Worm (Caenorhabditis elegans) whole organism, L1 larva: Measurements from ENCODE around the gene dmsr-4.

Experiments used
- C04F5.9 ChIP-seq: sonication (generic microtip); optimal IDR thresholded peaks from 2 replicates; lab custom pipeline; 2016; ENCODE audit warnings: missing genetic modification characterization, missing compliant biosample characterization
- C16A3.4 ChIP-seq: fragments of 150-350 bp; optimal IDR thresholded peaks from 2 replicates; lab custom pipeline; 2014; ENCODE audit warnings: missing biosample characterization, missing genetic modification characterization
- F16B12.6 ChIP-seq: fragments of 150-350 bp; optimal IDR thresholded peaks from 2 replicates; lab custom pipeline; 2014; ENCODE audit warnings: missing biosample characterization, missing genetic modification characterization
- alr-1 ChIP-seq: fragments of 200-800 bp; sonication (Bioruptor generic); optimal IDR thresholded peaks from 2 replicates; lab custom pipeline; 2018; ENCODE audit warnings: borderline replicate concordance, mild to moderate bottlenecking, missing genetic modification characterization, missing compliant biosample characterization
- blmp-1 ChIP-seq: fragments of 150-350 bp; optimal IDR thresholded peaks from 2 replicates; lab custom pipeline; 2014; ENCODE audit warnings: missing biosample characterization, missing genetic modification characterization
- ceh-82 ChIP-seq, 3 experiments: fragments of 150-350 bp in 1 of 3; sonication (generic microtip) in 2 of 3; optimal IDR thresholded peaks; 2 replicates each; lab custom pipeline; 2014 to 2017; ENCODE audit warnings: missing biosample characterization in 3 of 3, missing genetic modification characterization in 3 of 3
- dpl-1 ChIP-seq, 3 experiments: fragments of 150-350 bp in 2 of 3; sonication (generic microtip) in 1 of 3; optimal IDR thresholded peaks; 2 replicates each; lab custom pipeline; 2014 to 2017; ENCODE audit warnings: missing biosample characterization in 3 of 3, missing genetic modification characterization in 3 of 3, missing genetic modification reagents in 3 of 3
- efl-1 ChIP-seq, 4 experiments: fragments of 150-350 bp; optimal IDR thresholded peaks in 3 of 4; peaks in 1 of 4; 1 replicate in 1 of 4; 2 replicates in 3 of 4; lab custom pipeline; 2014; ENCODE audit warnings: missing biosample characterization in 2 of 4, missing genetic modification characterization in 2 of 4, missing genetic modification reagents in 2 of 4
- efl-3 ChIP-seq: fragments of 200-800 bp; sonication (Bioruptor generic); optimal IDR thresholded peaks from 2 replicates; lab custom pipeline; 2018; ENCODE audit warnings: mild to moderate bottlenecking, missing genetic modification characterization, missing compliant biosample characterization
- egl-13 ChIP-seq: sonication (generic microtip); optimal IDR thresholded peaks from 2 replicates; lab custom pipeline; 2016; ENCODE audit warnings: missing genotype, missing genetic modification reagents, missing genetic modification characterization, missing compliant biosample characterization
- elt-2 ChIP-seq: sonication (generic microtip); optimal IDR thresholded peaks from 2 replicates; lab custom pipeline; 2016; ENCODE audit warnings: missing genetic modification characterization, mild to moderate bottlenecking, inconsistent platforms, missing compliant biosample characterization, missing genetic modification reagents
- elt-3 ChIP-seq, 6 experiments: fragments of 150-350 bp in 1 of 6; sonication (generic microtip); optimal IDR thresholded peaks; 2 replicates each; lab custom pipeline; 2017 to 2018; ENCODE audit warnings: missing biosample characterization in 6 of 6, missing genetic modification characterization in 6 of 6, inconsistent platforms in 1 of 6
- fos-1 ChIP-seq: fragments of 150-350 bp; optimal IDR thresholded peaks from 2 replicates; lab custom pipeline; 2014; ENCODE audit warnings: missing biosample characterization, missing genetic modification characterization
- grh-1 ChIP-seq: fragments of 200-800 bp; sonication (Bioruptor generic); IDR thresholded peaks from 2 replicates; pipeline ENCODE4 v1.3.6; 2022; ENCODE audit warnings: missing genetic modification reagents, missing genetic modification characterization, missing compliant biosample characterization
- hlh-17 ChIP-seq: fragments of 200-800 bp; sonication (Bioruptor generic); optimal IDR thresholded peaks from 2 replicates; lab custom pipeline; 2018; ENCODE audit warnings: missing genetic modification characterization, mild to moderate bottlenecking, missing compliant biosample characterization, moderate library complexity, borderline replicate concordance
- hlh-4 ChIP-seq: sonication (generic microtip); optimal IDR thresholded peaks from 2 replicates; lab custom pipeline; 2016; ENCODE audit warnings: mild to moderate bottlenecking, missing genetic modification characterization, missing compliant biosample characterization
- hpl-2 ChIP-seq: fragments of 150-350 bp; optimal IDR thresholded peaks from 2 replicates; lab custom pipeline; 2014; ENCODE audit warnings: missing biosample characterization, missing genetic modification reagents, missing genetic modification characterization
- isw-1 ChIP-seq: fragments of 200-800 bp; sonication (Bioruptor generic); IDR thresholded peaks from 2 replicates; pipeline ENCODE4 v1.3.6; 2022; ENCODE audit warnings: missing genetic modification characterization, missing compliant biosample characterization
- lin-13 ChIP-seq: fragments of 150-350 bp; optimal IDR thresholded peaks from 2 replicates; lab custom pipeline; 2014; ENCODE audit warnings: missing biosample characterization, missing genetic modification reagents, missing genetic modification characterization
- lin-14 ChIP-seq: fragments of 200-800 bp; sonication (Bioruptor generic); optimal IDR thresholded peaks from 2 replicates; lab custom pipeline; 2018; ENCODE audit warnings: mild to moderate bottlenecking, missing genetic modification characterization, moderate library complexity, missing compliant biosample characterization
- lin-39 ChIP-seq: fragments of 150-350 bp; optimal IDR thresholded peaks from 2 replicates; lab custom pipeline; 2014; ENCODE audit warnings: missing biosample characterization, missing genetic modification reagents, missing genetic modification characterization
- lir-3 ChIP-seq: sonication (generic microtip); optimal IDR thresholded peaks from 2 replicates; lab custom pipeline; 2016; ENCODE audit warnings: mild to moderate bottlenecking, missing genetic modification characterization, moderate library complexity, missing compliant biosample characterization; ENCODE audit not compliant: poor library complexity
- mab-9 ChIP-seq: fragments of 200-800 bp; sonication (Bioruptor generic); IDR thresholded peaks from 2 replicates; pipeline ENCODE4 v1.3.6; 2022; ENCODE audit warnings: missing genetic modification reagents, missing genetic modification characterization, missing compliant biosample characterization
- mdl-1 ChIP-seq, 2 experiments: fragments of 150-350 bp; optimal IDR thresholded peaks; 2 replicates each; lab custom pipeline; 2014 to 2017; ENCODE audit warnings: missing biosample characterization in 2 of 2, missing genetic modification characterization in 2 of 2, inconsistent platforms in 1 of 2
- nhr-19 ChIP-seq: fragments of 200-800 bp; sonication (Bioruptor generic); conservative IDR thresholded peaks from 2 replicates; pipeline ENCODE4 v1.3.6; 2022; ENCODE audit warnings: missing genetic modification characterization, missing compliant biosample characterization
- nhr-20 ChIP-seq: sonication (generic microtip); optimal IDR thresholded peaks from 2 replicates; lab custom pipeline; 2016; ENCODE audit warnings: mild to moderate bottlenecking, missing genetic modification characterization, missing compliant biosample characterization
- nhr-28 ChIP-seq: fragments of 150-350 bp; optimal IDR thresholded peaks from 2 replicates; lab custom pipeline; 2014; ENCODE audit warnings: missing biosample characterization, missing genetic modification characterization
- nhr-71 ChIP-seq: sonication (generic microtip); optimal IDR thresholded peaks from 2 replicates; lab custom pipeline; 2016; ENCODE audit warnings: mild to moderate bottlenecking, missing genetic modification characterization, moderate library complexity, missing compliant biosample characterization
- nhr-85 ChIP-seq: sonication (generic microtip); peaks from one replicate; lab custom pipeline; 2016; ENCODE audit warnings: missing genetic modification characterization, inconsistent platforms, missing compliant biosample characterization
- pax-3 ChIP-seq: fragments of 200-800 bp; sonication (Bioruptor generic); optimal IDR thresholded peaks from 2 replicates; lab custom pipeline; 2018; ENCODE audit warnings: mild to moderate bottlenecking, missing genetic modification characterization, moderate library complexity, missing compliant biosample characterization
- pqm-1 ChIP-seq: sonication (generic microtip); optimal IDR thresholded peaks from 3 replicates; lab custom pipeline; 2017; ENCODE audit warnings: missing biosample characterization, missing genetic modification characterization
- rnt-1 ChIP-seq: sonication (generic microtip); optimal IDR thresholded peaks from 2 replicates; lab custom pipeline; 2016; ENCODE audit warnings: mild to moderate bottlenecking, missing genetic modification characterization, moderate library complexity, missing compliant biosample characterization
- sox-4 ChIP-seq: sonication (generic microtip); optimal IDR thresholded peaks from 2 replicates; lab custom pipeline; 2016; ENCODE audit warnings: missing genetic modification characterization, missing compliant biosample characterization
- sup-37 ChIP-seq: fragments of 200-800 bp; sonication (Bioruptor generic); optimal IDR thresholded peaks from 2 replicates; lab custom pipeline; 2018; ENCODE audit warnings: mild to moderate bottlenecking, missing genetic modification characterization, missing compliant biosample characterization
- unc-130 ChIP-seq: fragments of 150-350 bp; optimal IDR thresholded peaks from 2 replicates; lab custom pipeline; 2017; ENCODE audit warnings: missing biosample characterization, missing genetic modification characterization, inconsistent platforms
- unc-62 ChIP-seq: fragments of 150-350 bp; optimal IDR thresholded peaks from 2 replicates; lab custom pipeline; 2014; ENCODE audit warnings: missing biosample characterization, missing genetic modification reagents, missing genetic modification characterization
- unc-86 ChIP-seq: sonication (generic microtip); optimal IDR thresholded peaks from 2 replicates; lab custom pipeline; 2016; ENCODE audit warnings: missing genetic modification characterization, missing compliant biosample characterization
- unc-98 ChIP-seq: fragments of 200-800 bp; sonication (Bioruptor generic); IDR thresholded peaks from 2 replicates; pipeline ENCODE4 v1.3.6; 2022; ENCODE audit warnings: missing genetic modification characterization, missing compliant biosample characterization
- vab-15 ChIP-seq: sonication (generic microtip); optimal IDR thresholded peaks from 2 replicates; lab custom pipeline; 2017; ENCODE audit warnings: missing genotype, mild to moderate bottlenecking, missing genetic modification characterization, missing compliant biosample characterization
- zag-1 ChIP-seq: fragments of 150-350 bp; optimal IDR thresholded peaks from 2 replicates; lab custom pipeline; 2014; ENCODE audit warnings: missing biosample characterization, missing genetic modification characterization
- zip-4 ChIP-seq: fragments of 200-800 bp; sonication (Bioruptor generic); optimal IDR thresholded peaks from 2 replicates; lab custom pipeline; 2018; ENCODE audit warnings: mild to moderate bottlenecking, missing genetic modification characterization, moderate library complexity, missing compliant biosample characterization
- ztf-11 ChIP-seq, 2 experiments: sonication (generic microtip); optimal IDR thresholded peaks; 2 replicates each; lab custom pipeline; 2016 to 2017; ENCODE audit warnings: missing genetic modification characterization in 2 of 2, missing biosample characterization in 1 of 2, missing compliant biosample characterization in 1 of 2

dmsr-4 gene

DNA sequence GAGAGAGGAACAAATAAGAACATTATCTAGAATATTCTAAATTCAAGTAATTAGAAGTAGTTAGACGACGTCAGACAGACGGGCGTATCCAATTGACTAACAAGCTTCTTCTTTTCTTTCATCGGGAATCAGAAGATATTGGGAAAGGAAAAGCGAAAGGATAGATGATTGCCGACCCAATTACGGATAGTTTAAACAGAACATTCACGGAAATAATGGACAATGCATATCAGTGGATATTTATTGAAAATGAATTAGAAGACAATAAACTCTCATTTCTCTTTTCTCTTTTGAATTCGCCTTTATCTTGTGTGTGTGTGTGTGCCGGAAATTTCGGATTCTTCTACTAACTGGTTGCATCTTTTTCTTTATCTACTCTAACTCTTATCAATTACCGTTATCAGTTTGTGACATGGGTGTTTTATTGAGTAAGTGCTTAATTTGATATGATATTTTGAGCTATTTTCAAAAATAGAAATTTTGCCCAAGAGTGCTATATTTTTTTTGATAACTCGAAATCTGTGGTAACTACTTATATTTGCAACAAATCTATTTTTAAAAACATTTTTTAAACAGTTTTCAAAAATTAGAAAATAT lies 22.9 kb downstream of the dmsr-4 start:
- TF ChIP-seq elt-2 (tag; lab: Kevin White, UChicago) (peak; percentile 52), blmp-1 (tag; lab: Kevin White, UChicago) (peak; percentile 97), ztf-11 (tag; optimal IDR thresholded peaks at IDR 0.05; lab: Kevin White, UChicago) (no peak), F16B12.6 (no peak), mab-9 (GFP tag; lab: Robert Waterston, UW) (no peak), elt-3 (tag; optimal IDR thresholded peaks at IDR 0.05; lab: Kevin White, UChicago) (peak in 4 of 6 experiments; percentile 25 to 65 (median 51)), pqm-1 (peak; percentile 38)

ce11 chrII:332419-332818 lies 24.4 kb downstream of the dmsr-4 start, which contains the start of gene cbn-1:
Gene cbn-1 (minus strand): TSS chrII:332519.
- TF ChIP-seq egl-13 (tag; lab: Kevin White, UChicago) (no peak), dpl-1 (GFP tag; optimal IDR thresholded peaks at IDR 0.05; lab: Kevin White, UChicago) (no peak), ceh-82 (tag; optimal IDR thresholded peaks at IDR 0.05; lab: Kevin White, UChicago) (no peak), blmp-1 (tag; lab: Kevin White, UChicago) (no peak), nhr-19 (no peak), nhr-28 (tag; lab: Kevin White, UChicago) (no peak), unc-62 (no peak), lir-3 (tag; lab: Kevin White, UChicago) (no peak), zip-4 (no peak), hlh-4 (no peak), C16A3.4 (tag; lab: Kevin White, UChicago) (no peak), pax-3 (tag; lab: Kevin White, UChicago) (no peak), F16B12.6 (no peak), sup-37 (GFP tag; lab: Kevin White, UChicago) (no peak), grh-1 (GFP tag; lab: Robert Waterston, UW) (no peak), vab-15 (tag; lab: Kevin White, UChicago) (no peak), zag-1 (tag; lab: Kevin White, UChicago) (no peak)
- TF ChIP-seq, all 84 proteins: peak for 0

ce11 chrII:325639-326350 lies 31.1 kb downstream of the dmsr-4 start, which contains the start of gene sgcb-1:
Gene sgcb-1 (plus strand): TSS chrII:326300.
- no peak for TF ChIP-seq efl-3 (GFP tag; lab: Kevin White, UChicago)
- TF ChIP-seq nhr-20 = no peak
- TF ChIP-seq lin-14 (GFP tag; lab: Kevin White, UChicago) = peak; percentile 20
- no peak for TF ChIP-seq efl-1 (optimal IDR thresholded peaks at IDR 0.05; lab: Kevin White, UChicago)
- peak in 1 of 2 experiments; percentile 86 for TF ChIP-seq efl-1 (GFP tag; optimal IDR thresholded peaks at IDR 0.05 in 1 of 2; lab: Kevin White, UChicago)
- TF ChIP-seq isw-1 (GFP tag; lab: Robert Waterston, UW) = no peak
- no peak for TF ChIP-seq lin-13 (GFP tag; lab: Kevin White, UChicago)
- TF ChIP-seq fos-1 (tag; lab: Kevin White, UChicago) = no peak
- no peak for TF ChIP-seq pax-3 (tag; lab: Kevin White, UChicago)
- no peak for TF ChIP-seq nhr-85 (tag; lab: Kevin White, UChicago)
- TF ChIP-seq blmp-1 (tag; lab: Kevin White, UChicago) = no peak
- no peak for TF ChIP-seq unc-86 (tag; lab: Kevin White, UChicago)
- TF ChIP-seq unc-98 (GFP tag; lab: Robert Waterston, UW) = no peak
- TF ChIP-seq grh-1 (GFP tag; lab: Robert Waterston, UW) = no peak
- no peak for TF ChIP-seq hpl-2
- TF ChIP-seq rnt-1 = peak; percentile 50
- TF ChIP-seq nhr-71 = peak; percentile 28
- TF ChIP-seq zip-4 = no peak
- TF ChIP-seq sox-4 = no peak
- TF ChIP-seq nhr-19 = no peak
- TF ChIP-seq mdl-1 (tag; optimal IDR thresholded peaks at IDR 0.05; lab: Kevin White, UChicago) = no peak
- no peak for TF ChIP-seq alr-1 (tag; lab: Kevin White, UChicago)
- no peak for TF ChIP-seq hlh-17 (GFP tag; lab: Kevin White, UChicago)
- TF ChIP-seq lin-39 (tag; lab: Kevin White, UChicago) = no peak
- peak; percentile 1 for TF ChIP-seq unc-130
- no peak for TF ChIP-seq dpl-1 (GFP tag; optimal IDR thresholded peaks at IDR 0.05; lab: Kevin White, UChicago)
- no peak for TF ChIP-seq C04F5.9 (tag; lab: Kevin White, UChicago)
- no peak for TF ChIP-seq elt-3 (tag; optimal IDR thresholded peaks at IDR 0.05; lab: Kevin White, UChicago)
